Worm (Caenorhabditis elegans) whole organism, late embryonic: ENCODE data around the gene ech-2.

ENCODE experiments used
- C38D4.7 ChIP-seq: fragments of 200-800 bp; sonication (Bioruptor generic); optimal IDR thresholded peaks from 2 replicates; lab custom pipeline; 2018; ENCODE audit warnings: mild to moderate bottlenecking, missing genetic modification characterization, moderate library complexity, missing compliant biosample characterization
- K09A11.1 ChIP-seq: sonication (generic microtip); optimal IDR thresholded peaks from 2 replicates; lab custom pipeline; 2017; ENCODE audit warnings: antibody characterized with exemption, mild to moderate bottlenecking, missing genetic modification characterization, missing compliant biosample characterization; ENCODE audit not compliant: insufficient read depth
- T23F11.4 ChIP-seq: fragments of 200-800 bp; sonication (Bioruptor generic); optimal IDR thresholded peaks from 2 replicates; lab custom pipeline; 2018; ENCODE audit warnings: mild to moderate bottlenecking, missing genetic modification characterization, missing compliant biosample characterization
- Y22D7AL.16 ChIP-seq: sonication (generic microtip); optimal IDR thresholded peaks from 2 replicates; lab custom pipeline; 2016; ENCODE audit warnings: missing genetic modification characterization, missing compliant biosample characterization
- ama-1 ChIP-seq: fragments of 150-350 bp; optimal IDR thresholded peaks from 2 replicates; lab custom pipeline; 2014
- ceh-19 ChIP-seq: fragments of 200-800 bp; sonication (Bioruptor generic); optimal IDR thresholded peaks from 2 replicates; lab custom pipeline; 2018; ENCODE audit warnings: mild to moderate bottlenecking, missing genetic modification characterization, missing compliant biosample characterization
- ceh-2 ChIP-seq: sonication (generic microtip); optimal IDR thresholded peaks from 2 replicates; lab custom pipeline; 2016; ENCODE audit warnings: missing genotype, missing genetic modification characterization, missing compliant biosample characterization
- ceh-24 ChIP-seq: sonication (generic microtip); optimal IDR thresholded peaks from 2 replicates; lab custom pipeline; 2016; ENCODE audit warnings: mild to moderate bottlenecking, missing genetic modification characterization, missing compliant biosample characterization
- ceh-30 ChIP-seq: fragments of 150-350 bp; optimal IDR thresholded peaks from 2 replicates; lab custom pipeline; 2014; ENCODE audit warnings: missing biosample characterization, missing genetic modification characterization
- ceh-31 ChIP-seq: sonication (generic microtip); optimal IDR thresholded peaks from 2 replicates; lab custom pipeline; 2016; ENCODE audit warnings: missing genetic modification characterization, missing compliant biosample characterization
- ceh-34 ChIP-seq: sonication (generic microtip); optimal IDR thresholded peaks from 2 replicates; lab custom pipeline; 2016; ENCODE audit warnings: mild to moderate bottlenecking, missing genetic modification characterization, missing compliant biosample characterization
- ceh-6 ChIP-seq: fragments of 200-800 bp; sonication (Bioruptor generic); optimal IDR thresholded peaks from 2 replicates; lab custom pipeline; 2018; ENCODE audit warnings: mild to moderate bottlenecking, missing genetic modification characterization, missing compliant biosample characterization
- dmd-4 ChIP-seq: sonication (generic microtip); optimal IDR thresholded peaks from 2 replicates; lab custom pipeline; 2016; ENCODE audit warnings: borderline replicate concordance, missing genetic modification characterization, missing compliant biosample characterization
- dve-1 ChIP-seq: sonication (generic microtip); optimal IDR thresholded peaks from 2 replicates; lab custom pipeline; 2017; ENCODE audit warnings: antibody characterized with exemption, mild to moderate bottlenecking, missing genetic modification characterization, missing compliant biosample characterization
- fkh-6 ChIP-seq: sonication (generic microtip); optimal IDR thresholded peaks from 2 replicates; lab custom pipeline; 2016; ENCODE audit warnings: missing genetic modification characterization, missing compliant biosample characterization
- gmeb-2 ChIP-seq: sonication (generic microtip); optimal IDR thresholded peaks from 2 replicates; lab custom pipeline; 2016; ENCODE audit warnings: missing genetic modification characterization, inconsistent platforms, missing compliant biosample characterization
- hlh-13 ChIP-seq: fragments of 200-800 bp; sonication (Bioruptor generic); optimal IDR thresholded peaks from 2 replicates; lab custom pipeline; 2018; ENCODE audit warnings: mild to moderate bottlenecking, missing genetic modification characterization, missing compliant biosample characterization
- hlh-15 ChIP-seq: sonication (generic microtip); optimal IDR thresholded peaks from 2 replicates; lab custom pipeline; 2016; ENCODE audit warnings: missing genetic modification characterization, missing compliant biosample characterization
- hlh-30 ChIP-seq: sonication (generic microtip); optimal IDR thresholded peaks from 2 replicates; lab custom pipeline; 2017; ENCODE audit warnings: antibody characterized with exemption, missing genetic modification characterization, missing compliant biosample characterization; ENCODE audit not compliant: insufficient read depth
- hlh-6 ChIP-seq: sonication (generic microtip); optimal IDR thresholded peaks from 2 replicates; lab custom pipeline; 2016; ENCODE audit warnings: missing genotype, missing genetic modification characterization, missing compliant biosample characterization
- hlh-8 ChIP-seq: sonication (generic microtip); optimal IDR thresholded peaks from 2 replicates; lab custom pipeline; 2016; ENCODE audit warnings: missing genotype, missing genetic modification characterization, missing compliant biosample characterization
- mec-3 ChIP-seq: sonication (generic microtip); optimal IDR thresholded peaks from 2 replicates; lab custom pipeline; 2016; ENCODE audit warnings: borderline replicate concordance, missing genetic modification characterization, missing compliant biosample characterization
- nfya-1 ChIP-seq: sonication (generic microtip); optimal IDR thresholded peaks from 2 replicates; lab custom pipeline; 2017; ENCODE audit warnings: missing genetic modification characterization, mild to moderate bottlenecking, missing compliant biosample characterization, antibody characterized with exemption, moderate library complexity
- nhr-11 ChIP-seq: fragments of 150-350 bp; optimal IDR thresholded peaks from 2 replicates; lab custom pipeline; 2014; ENCODE audit warnings: missing biosample characterization, missing genetic modification characterization
- nhr-232 ChIP-seq: sonication (generic microtip); optimal IDR thresholded peaks from 2 replicates; lab custom pipeline; 2016; ENCODE audit warnings: missing genetic modification characterization, missing compliant biosample characterization
- odd-2 ChIP-seq: sonication (generic microtip); optimal IDR thresholded peaks from 2 replicates; lab custom pipeline; 2017; ENCODE audit warnings: antibody characterized with exemption, mild to moderate bottlenecking, missing genetic modification characterization, missing compliant biosample characterization
- pag-3 ChIP-seq: sonication (generic microtip); optimal IDR thresholded peaks from 2 replicates; lab custom pipeline; 2016; ENCODE audit warnings: missing compliant biosample characterization, missing genetic modification characterization, borderline replicate concordance
- pqm-1 ChIP-seq: sonication (generic microtip); optimal IDR thresholded peaks from 2 replicates; lab custom pipeline; 2016; ENCODE audit warnings: missing genetic modification characterization, missing compliant biosample characterization
- pros-1 ChIP-seq: fragments of 150-350 bp; optimal IDR thresholded peaks from 2 replicates; lab custom pipeline; 2014; ENCODE audit warnings: missing biosample characterization, missing genetic modification reagents, missing genetic modification characterization
- ref-2 ChIP-seq: sonication (generic microtip); optimal IDR thresholded peaks from 2 replicates; lab custom pipeline; 2016; ENCODE audit warnings: missing genetic modification characterization, missing compliant biosample characterization
- rnt-1 ChIP-seq: sonication (generic microtip); optimal IDR thresholded peaks from 2 replicates; lab custom pipeline; 2016; ENCODE audit warnings: missing genetic modification characterization, missing compliant biosample characterization
- ttx-3 ChIP-seq: sonication (generic microtip); optimal IDR thresholded peaks from 2 replicates; lab custom pipeline; 2016; ENCODE audit warnings: missing genetic modification reagents, missing genetic modification characterization, missing compliant biosample characterization
- unc-3 ChIP-seq, 2 experiments: fragments of 200-800 bp in 1 of 2; sonication (Bioruptor generic) in 1 of 2; sonication (generic microtip) in 1 of 2; conservative IDR thresholded peaks in 1 of 2; optimal IDR thresholded peaks in 1 of 2; 2 replicates each; pipeline versions ENCODE4 v1.3.6 to Lab custom; 2016 to 2022; ENCODE audit warnings: missing compliant biosample characterization in 2 of 2, missing genetic modification characterization in 2 of 2, missing genetic modification reagents in 1 of 2
- unc-55 ChIP-seq: sonication (generic microtip); optimal IDR thresholded peaks from 2 replicates; lab custom pipeline; 2017; ENCODE audit warnings: missing biosample characterization, missing genetic modification reagents, missing genetic modification characterization
- unc-86 ChIP-seq: sonication (generic microtip); optimal IDR thresholded peaks from 2 replicates; lab custom pipeline; 2016; ENCODE audit warnings: missing genetic modification characterization, missing compliant biosample characterization
- zip-5 ChIP-seq: sonication (generic microtip); optimal IDR thresholded peaks from 2 replicates; lab custom pipeline; 2016; ENCODE audit warnings: missing genetic modification characterization, missing compliant biosample characterization
- ztf-16 ChIP-seq: sonication (generic microtip); optimal IDR thresholded peaks from 2 replicates; lab custom pipeline; 2017; ENCODE audit warnings: missing genetic modification characterization, missing compliant biosample characterization

The ech-2 gene

ce11 chrIV:11885313-11885712, 29.2 kb upstream of the ech-2 start, which contains the start of gene let-653:
let-653 (plus strand) TSS chrIV:11885613.
- no peak for TF ChIP-seq pros-1 (tag; lab: Kevin White, UChicago)
- TF ChIP-seq nfya-1 = no peak
- TF ChIP-seq pag-3 (tag; lab: Kevin White, UChicago) = no peak
- no peak for TF ChIP-seq ceh-30
- no peak for TF ChIP-seq T23F11.4 (GFP tag; lab: Kevin White, UChicago)
- no peak for TF ChIP-seq unc-3 (GFP tag; conservative IDR thresholded peaks at IDR 0.05; lab: Robert Waterston, UW)
- TF ChIP-seq unc-3 (tag; optimal IDR thresholded peaks at IDR 0.05; lab: Kevin White, UChicago) = no peak
- TF ChIP-seq unc-55 (GFP tag; lab: Kevin White, UChicago) = no peak
- TF ChIP-seq ama-1 (lab: Kevin White, UChicago) = no peak
- TF ChIP-seq hlh-30 (tag; lab: Kevin White, UChicago) = no peak
- no peak for TF ChIP-seq C38D4.7 (GFP tag; lab: Kevin White, UChicago)
- no peak for TF ChIP-seq unc-86
- no peak for TF ChIP-seq ceh-2 (tag; lab: Kevin White, UChicago)
- no peak for TF ChIP-seq gmeb-2 (tag; lab: Kevin White, UChicago)
- no peak for TF ChIP-seq dmd-4 (tag; lab: Kevin White, UChicago)
- TF ChIP-seq hlh-6 (tag; lab: Kevin White, UChicago) = no peak
- TF ChIP-seq ztf-16 = no peak
- no peak for TF ChIP-seq ref-2 (tag; lab: Kevin White, UChicago)
- no peak for TF ChIP-seq ceh-19 (GFP tag; lab: Kevin White, UChicago)
- TF ChIP-seq nhr-232 (tag; lab: Kevin White, UChicago) = no peak
- TF ChIP-seq ceh-6 = no peak

- TF ChIP-seq nhr-11 (tag; lab: Kevin White, UChicago) (no peak), mec-3 (tag; lab: Kevin White, UChicago) (no peak), pros-1 (tag; lab: Kevin White, UChicago) (no peak), pqm-1 (tag; lab: Kevin White, UChicago) (no peak), hlh-6 (tag; lab: Kevin White, UChicago) (no peak), ama-1 (lab: Kevin White, UChicago) (no peak), K09A11.1 (tag; lab: Kevin White, UChicago) (no peak), hlh-15 (tag; lab: Kevin White, UChicago) (no peak), nfya-1 (no peak), ceh-31 (tag; lab: Kevin White, UChicago) (no peak), ceh-24 (tag; lab: Kevin White, UChicago) (no peak), ceh-19 (GFP tag; lab: Kevin White, UChicago) (no peak), ceh-34 (tag; lab: Kevin White, UChicago) (no peak), Y22D7AL.16 (tag; lab: Kevin White, UChicago) (no peak), hlh-30 (tag; lab: Kevin White, UChicago) (no peak), zip-5 (no peak)
Observed at ce11 chrIV:11883478-11883877, 27.3 kb upstream of the ech-2 start.

- TF ChIP-seq fkh-6 = no peak
- no peak for TF ChIP-seq ceh-24 (tag; lab: Kevin White, UChicago)
- TF ChIP-seq ttx-3 (tag; lab: Kevin White, UChicago) = no peak
- no peak for TF ChIP-seq hlh-8
- no peak for TF ChIP-seq hlh-30 (tag; lab: Kevin White, UChicago)
- TF ChIP-seq dve-1 (tag; lab: Kevin White, UChicago) = no peak
- TF ChIP-seq odd-2 (tag; lab: Kevin White, UChicago) = no peak
- TF ChIP-seq hlh-13 (GFP tag; lab: Kevin White, UChicago) = no peak
- no peak for TF ChIP-seq mec-3 (tag; lab: Kevin White, UChicago)
- no peak for TF ChIP-seq nhr-11 (tag; lab: Kevin White, UChicago)
- TF ChIP-seq rnt-1 (tag; lab: Kevin White, UChicago) = no peak
Observed at ce11 chrIV:11882534-11882933, 26.4 kb upstream of the ech-2 start.
